Fruit fly (Drosophila melanogaster) whole organism, adult: ENCODE results near the gene cmpy.

Experiments
- CG11617 ChIP-seq: fragments of 200-800 bp; sonication (Bioruptor generic); optimal IDR thresholded peaks from 2 replicates; lab custom pipeline; 2017; ENCODE audit warnings: mild to moderate bottlenecking, missing biosample characterization, missing genetic modification reagents, missing genetic modification characterization
- CG12768 ChIP-seq: fragments of 200-800 bp; sonication (Bioruptor generic); optimal IDR thresholded peaks from 2 replicates; lab custom pipeline; 2017; ENCODE audit warnings: missing biosample characterization, missing genetic modification characterization, mild to moderate bottlenecking, moderate library complexity, missing genetic modification reagents
- CG14711 ChIP-seq: fragments of 200-800 bp; sonication (Bioruptor generic); optimal IDR thresholded peaks from 2 replicates; lab custom pipeline; 2018; ENCODE audit warnings: missing biosample characterization, mild to moderate bottlenecking, missing genetic modification characterization, moderate library complexity
- CG1620 ChIP-seq: fragments of 200-800 bp; sonication (Bioruptor generic); optimal IDR thresholded peaks from 2 replicates; lab custom pipeline; 2016; ENCODE audit warnings: missing biosample characterization, missing genetic modification characterization
- CG33017 ChIP-seq: fragments of 200-800 bp; sonication (Bioruptor generic); optimal IDR thresholded peaks from 2 replicates; lab custom pipeline; 2018; ENCODE audit warnings: missing biosample characterization, mild to moderate bottlenecking, missing genetic modification characterization, moderate library complexity
- CG5204 ChIP-seq: fragments of 200-800 bp; sonication (Bioruptor generic); optimal IDR thresholded peaks from 2 replicates; lab custom pipeline; 2016; ENCODE audit warnings: missing biosample characterization, missing genetic modification characterization
- CG7045 ChIP-seq: fragments of 200-800 bp; sonication (Bioruptor generic); optimal IDR thresholded peaks from 2 replicates; lab custom pipeline; 2017; ENCODE audit warnings: missing biosample characterization, mild to moderate bottlenecking, missing genetic modification characterization
- CG7101 ChIP-seq: fragments of 200-800 bp; sonication (Bioruptor generic); optimal IDR thresholded peaks from 2 replicates; lab custom pipeline; 2018; ENCODE audit warnings: missing biosample characterization, mild to moderate bottlenecking, missing genetic modification characterization, moderate library complexity
- Clk ChIP-seq: fragments of 200-800 bp; sonication (Bioruptor generic); optimal IDR thresholded peaks from 2 replicates; lab custom pipeline; 2017; ENCODE audit warnings: missing biosample characterization, missing genetic modification characterization
- Crg-1 ChIP-seq: fragments of 200-800 bp; sonication (Bioruptor generic); optimal IDR thresholded peaks from 2 replicates; lab custom pipeline; 2016; ENCODE audit warnings: missing biosample characterization, missing genetic modification characterization
- Hr96 ChIP-seq: fragments of 200-800 bp; sonication (Bioruptor generic); optimal IDR thresholded peaks from 2 replicates; lab custom pipeline; 2016; ENCODE audit warnings: missing biosample characterization, missing genetic modification characterization
- Mnt ChIP-seq: fragments of 200-800 bp; sonication (Bioruptor generic); optimal IDR thresholded peaks from 2 replicates; lab custom pipeline; 2016; ENCODE audit warnings: missing biosample characterization, mild to moderate bottlenecking, missing genetic modification characterization
- bab1 ChIP-seq: fragments of 200-800 bp; sonication (Bioruptor generic); optimal IDR thresholded peaks from 3 replicates; lab custom pipeline; 2019; ENCODE audit warnings: missing biosample characterization, mild to moderate bottlenecking, missing genetic modification characterization, moderate library complexity
- cic ChIP-seq: fragments of 200-800 bp; sonication (Bioruptor generic); optimal IDR thresholded peaks from 2 replicates; lab custom pipeline; 2017; ENCODE audit warnings: missing biosample characterization, mild to moderate bottlenecking, missing genetic modification characterization, moderate library complexity
- cnc ChIP-seq, 2 experiments: fragments of >200 bp; optimal IDR thresholded peaks; 2 replicates each; lab custom pipeline; 2017
- kay ChIP-seq: fragments of 200-800 bp; sonication (Bioruptor generic); peaks from one replicate; lab custom pipeline; 2016; ENCODE audit warnings: missing biosample characterization, missing genetic modification characterization, borderline replicate concordance
- ovo ChIP-seq: fragments of 200-800 bp; sonication (Bioruptor generic); optimal IDR thresholded peaks from 2 replicates; lab custom pipeline; 2016; ENCODE audit warnings: missing biosample characterization, missing genetic modification characterization
- pad ChIP-seq: fragments of 200-800 bp; sonication (Bioruptor generic); optimal IDR thresholded peaks from 3 replicates; lab custom pipeline; 2017; ENCODE audit warnings: missing biosample characterization, missing genetic modification characterization, mild to moderate bottlenecking, moderate library complexity, missing genetic modification reagents
- tj ChIP-seq: fragments of 200-800 bp; sonication (Bioruptor generic); optimal IDR thresholded peaks from 3 replicates; lab custom pipeline; 2017; ENCODE audit warnings: missing biosample characterization, mild to moderate bottlenecking, missing genetic modification characterization, moderate library complexity
- toe ChIP-seq: fragments of 200-800 bp; sonication (Bioruptor generic); optimal IDR thresholded peaks from 2 replicates; lab custom pipeline; 2016; ENCODE audit warnings: missing biosample characterization, missing genetic modification characterization

Gene cmpy

dm6 chr3L:20673870-20674269 is 45.1 kb downstream of the cmpy start:
- TF ChIP-seq cic (GFP tag; lab: Kevin White, UChicago) (no peak), tj (no peak), Crg-1 (GFP tag; lab: Kevin White, UChicago) (no peak), Clk (no peak), CG14711 (tag; lab: Kevin White, UChicago) (no peak), CG7101 (no peak), CG5204 (GFP tag; lab: Kevin White, UChicago) (no peak), kay (GFP tag; lab: Kevin White, UChicago) (no peak), bab1 (GFP tag; lab: Kevin White, UChicago) (no peak), ovo (GFP tag; lab: Kevin White, UChicago) (no peak), Mnt (GFP tag; lab: Kevin White, UChicago) (no peak), Hr96 (no peak), CG12768 (GFP tag; lab: Kevin White, UChicago) (no peak), CG1620 (GFP tag; lab: Kevin White, UChicago) (no peak), CG33017 (tag; lab: Kevin White, UChicago) (no peak), pad (GFP tag; lab: Kevin White, UChicago) (no peak)

dm6 chr3L:20672364-20672763 is 46.6 kb downstream of the cmpy start:
- no peak for TF ChIP-seq CG7101
- no peak for TF ChIP-seq ovo (GFP tag; lab: Kevin White, UChicago)
- TF ChIP-seq CG1620 (GFP tag; lab: Kevin White, UChicago) = no peak
- no peak for TF ChIP-seq Crg-1 (GFP tag; lab: Kevin White, UChicago)
- TF ChIP-seq CG12768 (GFP tag; lab: Kevin White, UChicago) = no peak
- TF ChIP-seq Hr96 = no peak
- no peak for TF ChIP-seq toe (GFP tag; lab: Kevin White, UChicago)
- TF ChIP-seq bab1 (GFP tag; lab: Kevin White, UChicago) = no peak
- TF ChIP-seq cic (GFP tag; lab: Kevin White, UChicago) = no peak

dm6 chr3L:20671659-20672058 is 47.3 kb downstream of the cmpy start:
- no peak for TF ChIP-seq Clk
- no peak for TF ChIP-seq cic (GFP tag; lab: Kevin White, UChicago)
- TF ChIP-seq pad (GFP tag; lab: Kevin White, UChicago) = no peak
- no peak for TF ChIP-seq bab1 (GFP tag; lab: Kevin White, UChicago)
- TF ChIP-seq CG14711 (tag; lab: Kevin White, UChicago) = no peak
- TF ChIP-seq CG7101 = no peak

dm6 chr3L:20667408-20667807 is 51.6 kb downstream of the cmpy start:
- TF ChIP-seq CG1620 (GFP tag; lab: Kevin White, UChicago) (no peak), tj (no peak)

dm6 chr3L:20663967-20664366 is 55.0 kb downstream of the cmpy start:
- TF ChIP-seq ovo (GFP tag; lab: Kevin White, UChicago) (no peak), CG14711 (tag; lab: Kevin White, UChicago) (no peak), cnc (optimal IDR thresholded peaks at IDR 0.05; lab: Kevin White, UChicago) (no peak), bab1 (GFP tag; lab: Kevin White, UChicago) (no peak), Crg-1 (GFP tag; lab: Kevin White, UChicago) (no peak), Mnt (GFP tag; lab: Kevin White, UChicago) (no peak), CG7045 (GFP tag; lab: Kevin White, UChicago) (no peak), cic (GFP tag; lab: Kevin White, UChicago) (no peak), CG5204 (GFP tag; lab: Kevin White, UChicago) (no peak), kay (GFP tag; lab: Kevin White, UChicago) (no peak), tj (no peak), CG33017 (tag; lab: Kevin White, UChicago) (no peak), CG12768 (GFP tag; lab: Kevin White, UChicago) (no peak), toe (GFP tag; lab: Kevin White, UChicago) (no peak), Clk (no peak), CG11617 (GFP tag; lab: Kevin White, UChicago) (no peak), Hr96 (no peak), CG1620 (GFP tag; lab: Kevin White, UChicago) (no peak), CG7101 (no peak), pad (GFP tag; lab: Kevin White, UChicago) (no peak)
